Worm (Caenorhabditis elegans): ENCODE results near the gene cpb-2.
A peak's percentile ranks its signal among the peaks of the same experiment; 100 is the strongest.

The cpb-2 gene

DNA sequence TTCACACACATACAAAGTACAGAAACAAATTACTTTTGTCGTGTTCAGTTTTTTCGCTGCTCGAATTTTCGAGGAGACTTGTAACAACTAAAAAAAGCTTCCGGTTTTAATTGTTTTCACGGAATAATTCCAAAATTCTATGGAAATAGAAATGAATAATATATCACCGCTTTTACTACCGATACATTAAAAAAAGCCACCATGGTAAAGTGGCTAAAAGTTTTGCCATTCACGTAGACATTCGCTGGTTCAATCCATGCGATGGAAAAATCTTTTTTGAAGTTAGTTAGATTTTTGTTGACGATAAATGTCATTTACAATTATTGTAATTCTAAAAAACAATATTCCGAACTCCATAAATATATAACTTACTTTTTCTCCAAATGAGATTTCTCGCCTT, 23.9 kb upstream of the cpb-2 start:
- TF ChIP-seq rbr-2 (tag; optimal IDR thresholded peaks at IDR 0.05), result no peak
- no peak for TF ChIP-seq dmd-9 (GFP tag; IDR thresholded peaks at IDR 0.05)
- TF ChIP-seq Y48G9A.11 (GFP tag; IDR thresholded peaks at IDR 0.05), result no peak

DNA sequence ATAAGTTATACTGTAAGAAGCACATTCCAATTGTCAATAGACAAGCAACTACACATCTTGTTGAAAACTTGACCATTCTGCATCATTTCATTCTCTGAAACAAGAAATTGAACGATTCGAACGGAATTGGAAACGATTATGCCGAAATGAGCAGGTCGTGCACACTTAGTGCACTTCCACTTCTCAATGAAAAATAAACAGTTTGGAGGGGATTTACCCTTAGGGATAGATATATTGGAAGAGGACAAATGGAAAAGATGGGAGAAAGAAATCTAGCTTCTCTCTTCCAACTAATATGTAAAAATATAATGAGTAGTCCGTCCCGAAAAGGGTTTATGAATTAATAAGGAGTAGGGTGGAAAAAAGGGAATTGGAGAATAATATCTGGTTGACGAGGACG, 23.4 kb upstream of the cpb-2 start, which contains the start of gene hst-3.1:
Gene hst-3.1, minus strand, starts transcription at position 101 of the 400 bp plus-strand sequence.
- no peak for TF ChIP-seq nhr-77 (tag; optimal IDR thresholded peaks at IDR 0.05)
- TF ChIP-seq nhr-48 (tag; optimal IDR thresholded peaks at IDR 0.05), result no peak
- TF ChIP-seq aly-2 (tag; optimal IDR thresholded peaks at IDR 0.05), result no peak
- TF ChIP-seq nhr-11 (tag; optimal IDR thresholded peaks at IDR 0.05), result no peak
- no peak for TF ChIP-seq lin-38 (GFP tag; IDR thresholded peaks at IDR 0.05)
- no peak for TF ChIP-seq hlh-30 (tag; optimal IDR thresholded peaks at IDR 0.05; ENCODE audit: insufficient read depth)
- TF ChIP-seq ceh-32 (tag; optimal IDR thresholded peaks at IDR 0.05; ENCODE audit: poor library complexity), result no peak
- TF ChIP-seq mdl-1 (tag; optimal IDR thresholded peaks at IDR 0.05), result no peak
- TF ChIP-seq daf-19 (GFP tag; conservative IDR thresholded peaks at IDR 0.05), result no peak

DNA sequence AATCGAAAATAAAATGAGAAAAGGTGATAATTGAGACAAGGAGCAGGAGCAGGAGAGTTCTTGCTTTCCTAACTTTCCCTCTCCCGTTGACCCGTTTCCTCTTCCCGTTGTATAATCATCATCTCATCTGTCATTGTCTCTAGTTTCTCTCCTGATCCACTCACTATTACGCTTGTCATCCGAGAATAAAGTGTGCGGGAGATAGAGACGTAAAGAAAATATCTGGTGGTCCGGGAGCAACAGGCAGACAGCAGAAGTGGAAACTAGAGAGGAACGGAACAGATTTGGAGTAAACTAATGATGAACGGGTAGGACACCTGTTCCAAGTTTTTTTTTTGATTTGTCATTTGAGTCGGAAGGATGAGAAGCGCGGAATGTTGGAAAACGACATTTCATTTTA, 22.3 kb upstream of the cpb-2 start:
- TF ChIP-seq madf-9 (GFP tag; conservative IDR thresholded peaks at IDR 0.05), result no peak
- peak in 1 of 2 experiments; percentile 71 for TF ChIP-seq daf-16 (GFP tag; optimal IDR thresholded peaks at IDR 0.05)
- TF ChIP-seq daf-16 (tag; optimal IDR thresholded peaks at IDR 0.05), result no peak
- TF ChIP-seq lin-13 (GFP tag; optimal IDR thresholded peaks at IDR 0.05), result no peak
- no peak for TF ChIP-seq lin-39 (tag; optimal IDR thresholded peaks at IDR 0.05)

DNA sequence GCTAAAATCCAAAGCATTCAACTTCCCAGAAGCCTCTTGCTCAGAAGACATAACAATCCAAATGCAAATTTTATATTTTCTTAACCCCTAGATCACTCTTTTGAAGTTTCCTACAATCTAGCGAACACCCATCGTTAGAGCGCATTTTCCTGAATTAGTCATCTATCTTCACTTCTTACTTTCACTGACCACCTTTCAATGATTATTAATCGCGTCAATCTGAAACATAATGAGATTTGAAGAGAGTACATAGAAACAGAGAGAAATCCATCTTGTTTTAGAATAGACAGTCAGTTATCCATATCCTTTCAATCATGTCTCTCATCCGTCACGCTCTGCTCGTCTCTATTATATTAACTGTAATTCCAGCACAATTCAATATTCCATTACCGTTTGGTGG, 21.4 kb upstream of the cpb-2 start, which contains the start of gene F40H3.3:
Gene F40H3.3, plus strand, starts transcription at position 280 of the 400 bp plus-strand sequence.
- no peak for TF ChIP-seq tag-97 (GFP tag; IDR thresholded peaks at IDR 0.05)
- TF ChIP-seq lin-38 (GFP tag; IDR thresholded peaks at IDR 0.05), result no peak
- TF ChIP-seq zfp-3 (GFP tag; conservative IDR thresholded peaks at IDR 0.05), result no peak
- TF ChIP-seq Y48G9A.11 (GFP tag; IDR thresholded peaks at IDR 0.05), result no peak
- no peak for TF ChIP-seq vab-7 (GFP tag; IDR thresholded peaks at IDR 0.05)
- no peak for TF ChIP-seq lin-39 (tag; optimal IDR thresholded peaks at IDR 0.05)
- TF ChIP-seq zag-1 (tag; optimal IDR thresholded peaks at IDR 0.05), result no peak
- TF ChIP-seq ceh-20 (GFP tag; IDR thresholded peaks at IDR 0.05), result no peak
- TF ChIP-seq set-16 (GFP tag; IDR thresholded peaks at IDR 0.05), result no peak
- TF ChIP-seq jun-1 (tag; optimal IDR thresholded peaks at IDR 0.05), result no peak
- TF ChIP-seq zip-2 (tag; optimal IDR thresholded peaks at IDR 0.05), result no peak
- TF ChIP-seq F44E2.7 (GFP tag; IDR thresholded peaks at IDR 0.05), result no peak
- no peak for TF ChIP-seq daf-12 (tag; optimal IDR thresholded peaks at IDR 0.05)
- TF ChIP-seq Y5F2A.4 (GFP tag; optimal IDR thresholded peaks at IDR 0.05), result no peak
- no peak for TF ChIP-seq ceh-44 (GFP tag; IDR thresholded peaks at IDR 0.05)
- TF ChIP-seq nhr-237 (tag; optimal IDR thresholded peaks at IDR 0.05), result no peak
- no peak for TF ChIP-seq ceh-62 (tag; optimal IDR thresholded peaks at IDR 0.05)

DNA sequence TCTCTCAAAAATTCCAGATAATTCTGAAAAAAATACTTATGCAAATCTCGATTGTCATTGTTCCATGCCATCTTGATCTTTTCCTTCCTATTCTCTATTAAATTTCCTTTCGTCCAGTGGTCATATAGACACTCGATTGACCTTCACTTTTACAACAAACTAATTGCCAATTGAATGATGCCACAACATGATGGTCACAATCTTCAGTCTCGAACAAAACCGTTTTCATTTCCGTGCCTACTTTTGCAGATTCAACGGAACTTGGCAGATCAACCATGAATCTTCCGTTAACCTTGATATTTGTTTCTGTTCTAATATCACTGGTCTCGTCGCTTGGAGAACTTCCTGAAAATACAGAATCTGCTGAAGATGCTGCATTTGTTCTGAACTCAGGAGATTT, 19.2 kb upstream of the cpb-2 start, which contains the start of gene F40H3.2:
Gene F40H3.2, plus strand, starts transcription at position 250 of the 400 bp plus-strand sequence.
- TF ChIP-seq nhr-41 (GFP tag; IDR thresholded peaks at IDR 0.05) (no peak), dpl-1 (GFP tag; optimal IDR thresholded peaks at IDR 0.05) (no peak), ZK337.2 (GFP tag; IDR thresholded peaks at IDR 0.05) (no peak), unc-62 (GFP tag; optimal IDR thresholded peaks at IDR 0.05 in 1 of 2) (no peak), unc-62 (tag; optimal IDR thresholded peaks at IDR 0.05) (no peak), ama-1 (optimal IDR thresholded peaks at IDR 0.05) (no peak), snpc-1.2 (GFP tag; IDR thresholded peaks at IDR 0.05) (no peak), unc-130 (GFP tag; optimal IDR thresholded peaks at IDR 0.05) (no peak), madf-9 (GFP tag; conservative IDR thresholded peaks at IDR 0.05) (no peak), R02D3.7 (tag; optimal IDR thresholded peaks at IDR 0.05) (no peak), nhr-77 (tag; optimal IDR thresholded peaks at IDR 0.05) (no peak), ZK546.5 (tag; optimal IDR thresholded peaks at IDR 0.05) (no peak), pqm-1 (tag; optimal IDR thresholded peaks at IDR 0.05) (no peak), lin-13 (GFP tag; optimal IDR thresholded peaks at IDR 0.05) (no peak), mep-1 (tag; optimal IDR thresholded peaks at IDR 0.05) (no peak), spr-1 (tag; optimal IDR thresholded peaks at IDR 0.05) (no peak), saeg-2 (GFP tag; IDR thresholded peaks at IDR 0.05) (no peak), hlh-30 (tag; optimal IDR thresholded peaks at IDR 0.05; ENCODE audit: insufficient read depth) (no peak), mdl-1 (tag; optimal IDR thresholded peaks at IDR 0.05) (no peak), lim-7 (GFP tag; IDR thresholded peaks at IDR 0.05) (no peak)
